Fruit fly (Drosophila melanogaster) whole organism, prepupa: ENCODE measurements around the gene EMC5.
A peak's percentile ranks its signal among the peaks of the same experiment; 100 is the strongest.

Experiments
- Blimp-1 ChIP-seq: fragments of 200-800 bp; sonication (Bioruptor generic); optimal IDR thresholded peaks from 3 replicates; lab custom pipeline; 2017; ENCODE audit warnings: missing biosample characterization, missing genetic modification characterization, mild to moderate bottlenecking, moderate library complexity, missing genetic modification reagents
- CG10631 ChIP-seq: fragments of 200-800 bp; sonication (Bioruptor generic); optimal IDR thresholded peaks from 2 replicates; lab custom pipeline; 2016; ENCODE audit warnings: missing biosample characterization, missing genetic modification characterization
- CG10669 ChIP-seq: fragments of 200-800 bp; sonication (Bioruptor generic); optimal IDR thresholded peaks from 3 replicates; lab custom pipeline; 2018; ENCODE audit warnings: missing biosample characterization, mild to moderate bottlenecking, missing genetic modification characterization, moderate library complexity
- CG11902 ChIP-seq: fragments of 200-800 bp; sonication (Bioruptor generic); optimal IDR thresholded peaks from 3 replicates; lab custom pipeline; 2016; ENCODE audit warnings: missing biosample characterization, missing genetic modification characterization
- CG1621 ChIP-seq: fragments of 200-800 bp; sonication (Bioruptor generic); optimal IDR thresholded peaks from 3 replicates; lab custom pipeline; 2018; ENCODE audit warnings: missing biosample characterization, mild to moderate bottlenecking, missing genetic modification characterization
- CG16779 ChIP-seq: fragments of 200-800 bp; sonication (Bioruptor generic); optimal IDR thresholded peaks from 3 replicates; lab custom pipeline; 2017; ENCODE audit warnings: missing biosample characterization, mild to moderate bottlenecking, missing genetic modification characterization
- CG3032 ChIP-seq: fragments of 200-800 bp; optimal IDR thresholded peaks from 2 replicates; lab custom pipeline; 2019; ENCODE audit warnings: missing biosample characterization, mild to moderate bottlenecking, missing genetic modification characterization, moderate library complexity
- CG31627 ChIP-seq: fragments of 200-800 bp; sonication (Bioruptor generic); optimal IDR thresholded peaks from 3 replicates; lab custom pipeline; 2016; ENCODE audit warnings: missing biosample characterization, missing genetic modification characterization
- CG32006 ChIP-seq: fragments of 200-800 bp; sonication (Bioruptor generic); optimal IDR thresholded peaks from 3 replicates; lab custom pipeline; 2017; ENCODE audit warnings: missing biosample characterization, mild to moderate bottlenecking, missing genetic modification characterization
- CG34406 ChIP-seq: fragments of 200-800 bp; sonication (Bioruptor generic); optimal IDR thresholded peaks from 3 replicates; lab custom pipeline; 2016; ENCODE audit warnings: missing biosample characterization, missing genetic modification characterization
- CG4318 ChIP-seq: fragments of 200-800 bp; sonication (Bioruptor generic); optimal IDR thresholded peaks from 3 replicates; lab custom pipeline; 2017; ENCODE audit warnings: missing biosample characterization, mild to moderate bottlenecking, missing genetic modification characterization
- CG6163 ChIP-seq: fragments of 200-800 bp; sonication (Bioruptor generic); IDR thresholded peaks from 3 replicates; pipeline ENCODE4 v1.3.6; 2022; ENCODE audit warnings: missing biosample characterization, missing genetic modification characterization
- CG6854 ChIP-seq: fragments of 200-800 bp; sonication (Bioruptor generic); optimal IDR thresholded peaks from 2 replicates; lab custom pipeline; 2017; ENCODE audit warnings: missing biosample characterization, mild to moderate bottlenecking, missing genetic modification characterization
- CG8319 ChIP-seq: fragments of 200-800 bp; sonication (Bioruptor generic); optimal IDR thresholded peaks from 3 replicates; lab custom pipeline; 2016; ENCODE audit warnings: missing biosample characterization, missing genetic modification characterization
- CG8632 ChIP-seq: fragments of 200-800 bp; sonication (Bioruptor generic); optimal IDR thresholded peaks from 3 replicates; lab custom pipeline; 2016; ENCODE audit warnings: missing biosample characterization, missing genetic modification characterization
- CG9139 ChIP-seq: fragments of 200-800 bp; sonication (Bioruptor generic); optimal IDR thresholded peaks from 3 replicates; lab custom pipeline; 2017; ENCODE audit warnings: missing biosample characterization, mild to moderate bottlenecking, missing genetic modification characterization
- Eip78C ChIP-seq: fragments of 200-800 bp; sonication (Bioruptor generic); peaks from one replicate; lab custom pipeline; 2016; ENCODE audit warnings: missing biosample characterization, missing genetic modification characterization
- Eip93F ChIP-seq: fragments of 200-800 bp; sonication (Bioruptor generic); optimal IDR thresholded peaks from 2 replicates; lab custom pipeline; 2016; ENCODE audit warnings: missing biosample characterization, mild to moderate bottlenecking, missing genetic modification characterization
- Ets21C ChIP-seq: fragments of 200-800 bp; sonication (Bioruptor generic); optimal IDR thresholded peaks from 3 replicates; lab custom pipeline; 2016; ENCODE audit warnings: missing biosample characterization, missing genetic modification characterization
- Ets96B ChIP-seq: fragments of 200-800 bp; optimal IDR thresholded peaks from 2 replicates; lab custom pipeline; 2019; ENCODE audit warnings: missing biosample characterization, mild to moderate bottlenecking, missing genetic modification characterization, moderate library complexity
- Gug ChIP-seq: fragments of 200-800 bp; sonication (Bioruptor generic); IDR thresholded peaks from 2 replicates; pipeline ENCODE4 v1.3.6; 2022; ENCODE audit warnings: missing biosample characterization, missing genetic modification characterization
- Hr4 ChIP-seq: fragments of 200-800 bp; sonication (Bioruptor generic); optimal IDR thresholded peaks from 3 replicates; lab custom pipeline; 2016; ENCODE audit warnings: missing biosample characterization, missing genetic modification characterization
- Met ChIP-seq: fragments of 200-800 bp; sonication (Bioruptor generic); optimal IDR thresholded peaks from 3 replicates; lab custom pipeline; 2016; ENCODE audit warnings: missing biosample characterization, missing genetic modification characterization
- OdsH ChIP-seq: fragments of 200-800 bp; sonication (Bioruptor generic); optimal IDR thresholded peaks from 3 replicates; lab custom pipeline; 2016; ENCODE audit warnings: missing biosample characterization, missing genetic modification characterization
- Smox ChIP-seq: fragments of 200-800 bp; sonication (Bioruptor generic); optimal IDR thresholded peaks from 3 replicates; lab custom pipeline; 2016; ENCODE audit warnings: missing biosample characterization, missing genetic modification characterization
- Sox102F ChIP-seq: fragments of 200-800 bp; sonication (Bioruptor generic); optimal IDR thresholded peaks from 2 replicates; lab custom pipeline; 2016; ENCODE audit warnings: missing biosample characterization, mild to moderate bottlenecking, missing genetic modification characterization
- Sox15 ChIP-seq: fragments of 200-800 bp; sonication (Bioruptor generic); optimal IDR thresholded peaks from 3 replicates; lab custom pipeline; 2016; ENCODE audit warnings: missing biosample characterization, missing genetic modification characterization
- achi ChIP-seq: fragments of 200-800 bp; sonication (Bioruptor generic); optimal IDR thresholded peaks from 3 replicates; lab custom pipeline; 2016; ENCODE audit warnings: missing biosample characterization, missing genetic modification characterization
- cyc ChIP-seq: fragments of 200-800 bp; sonication (Bioruptor generic); optimal IDR thresholded peaks from 3 replicates; lab custom pipeline; 2016; ENCODE audit warnings: missing biosample characterization, missing genetic modification characterization
- dsx ChIP-seq: fragments of 200-800 bp; optimal IDR thresholded peaks from 3 replicates; lab custom pipeline; 2019; ENCODE audit warnings: missing biosample characterization, mild to moderate bottlenecking, missing genetic modification characterization, moderate library complexity; ENCODE audit not compliant: poor library complexity, severe bottlenecking
- esn ChIP-seq: fragments of 200-800 bp; sonication (Bioruptor generic); optimal IDR thresholded peaks from 2 replicates; lab custom pipeline; 2016; ENCODE audit warnings: missing biosample characterization, mild to moderate bottlenecking, missing genetic modification characterization, moderate library complexity
- fd85E ChIP-seq: fragments of 200-800 bp; sonication (Bioruptor generic); optimal IDR thresholded peaks from 3 replicates; lab custom pipeline; 2016; ENCODE audit warnings: missing biosample characterization, missing genetic modification characterization
- fkh ChIP-seq: fragments of 200-800 bp; sonication (Bioruptor generic); optimal IDR thresholded peaks from 3 replicates; lab custom pipeline; 2017; ENCODE audit warnings: missing biosample characterization, mild to moderate bottlenecking, missing genetic modification characterization, moderate library complexity
- net ChIP-seq: fragments of 200-800 bp; sonication (Bioruptor generic); optimal IDR thresholded peaks from 3 replicates; lab custom pipeline; 2016; ENCODE audit warnings: missing biosample characterization, missing genetic modification characterization
- spab ChIP-seq: fragments of 200-800 bp; sonication (Bioruptor generic); optimal IDR thresholded peaks from 2 replicates; lab custom pipeline; 2017; ENCODE audit warnings: missing biosample characterization, mild to moderate bottlenecking, missing genetic modification characterization, missing genetic modification reagents
- vri ChIP-seq: fragments of 200-800 bp; sonication (Bioruptor generic); optimal IDR thresholded peaks from 3 replicates; lab custom pipeline; 2016; ENCODE audit warnings: missing biosample characterization, mild to moderate bottlenecking, missing genetic modification characterization

EMC5 gene

DNA sequence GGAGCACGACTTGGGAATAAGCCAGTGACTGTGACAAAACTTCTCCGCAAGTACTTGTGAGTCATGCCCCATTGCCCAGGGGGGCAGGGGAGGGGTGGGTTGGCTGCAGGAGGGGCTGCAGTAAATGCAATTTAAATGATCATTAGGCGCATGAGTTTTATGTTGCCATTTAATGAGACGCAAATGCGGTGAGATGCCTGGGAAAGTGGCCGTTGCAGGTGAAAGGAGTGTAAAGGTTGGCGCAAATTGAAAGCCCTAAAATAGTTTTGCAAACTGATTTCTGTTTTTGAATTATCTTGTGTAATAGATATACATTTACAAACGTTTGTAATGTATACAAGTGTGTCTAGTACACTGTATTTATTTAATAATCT, 1.4 kb upstream of the EMC5 start:
- TF ChIP-seq Sox15 (GFP tag; lab: Kevin White, UChicago) (no peak), CG32006 (GFP tag; lab: Kevin White, UChicago) (no peak), fkh (no peak), net (GFP tag; lab: Kevin White, UChicago) (no peak)

DNA sequence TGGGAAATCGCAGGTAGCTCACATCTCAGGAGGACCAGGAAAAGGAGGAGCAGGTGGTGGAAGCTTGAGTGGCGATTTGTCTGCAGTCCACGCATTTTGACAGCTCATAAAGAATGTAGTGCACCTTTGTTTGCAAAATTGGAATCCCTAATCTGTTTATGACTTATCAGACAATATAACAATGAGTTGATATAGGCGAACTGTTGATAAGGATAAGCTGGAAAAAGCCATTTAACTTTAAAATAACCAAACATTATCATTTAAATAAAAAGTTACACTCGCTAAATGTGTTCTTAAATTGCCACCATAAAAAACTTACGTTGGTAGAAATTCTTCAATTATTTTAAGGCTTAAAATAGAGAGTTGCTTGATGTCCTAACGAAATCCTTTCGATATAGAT, 2.6 kb downstream of the EMC5 start, which contains the start of gene CG15170:
Gene CG15170, minus strand, starts transcription at position 101 of the 400 bp plus-strand sequence.
- no peak for TF ChIP-seq cyc
- TF ChIP-seq vri (GFP tag; lab: Kevin White, UChicago), result no peak
- no peak for TF ChIP-seq Gug
- TF ChIP-seq achi, result no peak
- TF ChIP-seq CG6854 (GFP tag; lab: Kevin White, UChicago), result no peak
- TF ChIP-seq fd85E (GFP tag; lab: Kevin White, UChicago), result no peak
- no peak for TF ChIP-seq CG1621
- no peak for TF ChIP-seq Sox102F

DNA sequence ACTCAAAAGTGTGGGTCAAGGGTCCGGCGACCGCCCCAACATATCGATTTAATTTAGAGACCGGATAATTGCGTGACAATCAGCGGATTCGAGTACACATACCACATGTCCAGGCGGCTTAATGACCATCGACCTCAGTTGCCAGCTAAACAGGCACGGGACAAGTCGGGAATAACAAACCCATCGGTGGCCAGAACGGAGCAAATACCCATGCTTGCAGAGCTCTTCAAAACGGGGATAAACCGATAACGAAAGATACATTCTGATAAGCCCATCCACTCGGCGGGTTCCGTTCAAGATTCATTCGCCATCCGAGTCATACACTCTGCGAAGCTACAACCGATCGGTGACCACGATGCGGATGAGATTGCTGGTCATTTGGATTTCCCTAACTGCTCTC, 3.2 kb downstream of the EMC5 start, which contains the start of gene CG15169:
Gene CG15169, plus strand, starts transcription at position 301 of the 400 bp plus-strand sequence.
- TF ChIP-seq fkh (no peak), CG4318 (GFP tag; lab: Kevin White, UChicago) (no peak), Gug (no peak), Hr4 (GFP tag; lab: Kevin White, UChicago) (no peak), Ets96B (tag; lab: Kevin White, UChicago) (no peak), fd85E (GFP tag; lab: Kevin White, UChicago) (no peak), CG10631 (GFP tag; lab: Kevin White, UChicago) (no peak), CG34406 (no peak), Smox (no peak), Ets21C (GFP tag; lab: Kevin White, UChicago) (no peak), CG8319 (no peak), CG10669 (no peak), OdsH (GFP tag; lab: Kevin White, UChicago) (no peak), CG11902 (no peak), cyc (no peak), CG8632 (no peak), CG3032 (no peak), spab (GFP tag; lab: Kevin White, UChicago) (no peak), Met (GFP tag; lab: Kevin White, UChicago) (no peak)

DNA sequence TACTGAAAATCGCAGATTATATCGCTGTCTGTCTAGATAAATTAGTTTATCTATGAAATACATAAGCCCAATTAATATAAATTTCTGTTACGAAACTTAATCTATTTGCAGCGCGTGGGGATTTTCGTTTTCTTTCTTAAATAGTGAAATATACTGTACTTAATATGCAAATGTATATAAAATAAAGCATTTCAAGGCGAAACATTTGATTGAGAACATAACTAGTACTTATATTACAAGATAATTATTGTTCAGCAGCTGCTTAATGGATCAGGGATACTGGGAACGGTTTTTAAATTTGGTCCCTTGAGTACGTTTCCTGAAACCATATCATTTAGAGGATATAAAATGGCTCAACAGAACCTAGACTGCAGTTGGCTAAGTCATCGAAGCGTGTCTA, 4.7 kb downstream of the EMC5 start, which contains the start of gene CG46465:
Gene CG46465, plus strand, starts transcription at position 301 of the 400 bp plus-strand sequence.
- TF ChIP-seq CG31627 (GFP tag; lab: Kevin White, UChicago), result no peak
- no peak for TF ChIP-seq net (GFP tag; lab: Kevin White, UChicago)
- TF ChIP-seq CG1621, result no peak
- TF ChIP-seq esn (GFP tag; lab: Kevin White, UChicago), result no peak
- no peak for TF ChIP-seq CG8632
- no peak for TF ChIP-seq dsx (GFP tag; lab: Kevin White, UChicago)
- no peak for TF ChIP-seq Hr4 (GFP tag; lab: Kevin White, UChicago)
- no peak for TF ChIP-seq CG10631 (GFP tag; lab: Kevin White, UChicago)
- TF ChIP-seq CG6163, result no peak
- TF ChIP-seq Eip93F (GFP tag; lab: Kevin White, UChicago), result no peak
- no peak for TF ChIP-seq Blimp-1
- no peak for TF ChIP-seq OdsH (GFP tag; lab: Kevin White, UChicago)

DNA sequence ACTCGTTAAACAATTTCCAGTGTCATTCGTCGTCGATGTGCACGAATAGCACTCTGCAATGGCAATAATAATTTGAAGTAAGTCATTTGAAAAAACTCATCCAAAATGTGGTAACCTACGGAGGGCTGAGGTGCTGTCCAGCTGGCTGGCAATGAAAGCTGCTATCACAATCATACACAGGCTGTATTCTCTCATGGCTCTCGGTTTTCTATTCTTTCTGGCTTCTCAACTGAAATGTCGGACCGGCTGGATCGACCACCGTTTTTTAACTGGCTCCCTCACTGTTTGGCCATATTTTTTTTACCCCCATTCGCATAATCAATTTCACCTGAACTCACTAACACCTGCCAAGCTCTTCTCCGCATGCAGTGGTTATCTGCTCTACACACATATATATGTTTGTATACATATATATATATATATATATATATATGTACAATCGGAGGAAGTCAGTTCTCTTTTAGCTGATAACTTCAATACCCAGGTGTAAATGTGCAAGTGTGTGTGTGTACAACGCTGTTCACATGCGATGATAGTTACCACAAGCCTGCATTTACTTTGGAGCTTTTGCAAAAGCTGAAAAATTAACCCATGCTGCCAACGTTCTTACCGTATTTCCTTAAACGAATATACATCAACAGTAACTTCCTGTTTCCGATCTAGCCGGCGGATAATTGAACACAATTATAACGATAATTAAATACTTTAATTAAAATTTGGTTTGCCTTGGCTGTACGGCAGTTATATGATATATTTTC, 8.3 kb downstream of the EMC5 start, which contains the start of gene CG10650:
Gene CG10650, minus strand, starts transcription at position 275 of the 758 bp plus-strand sequence.
- TF ChIP-seq Eip78C (peak; percentile 9), CG9139 (GFP tag; lab: Kevin White, UChicago) (no peak), vri (GFP tag; lab: Kevin White, UChicago) (peak; percentile 78), CG16779 (tag; lab: Kevin White, UChicago) (no peak)
